Fruit fly (Drosophila melanogaster): ENCODE results near the gene CG3407.
A peak's percentile ranks its signal among the peaks of the same experiment; 100 is the strongest.

The CG3407 gene

dm6 chr2L:3786246-3786645, 27.0 kb downstream of the CG3407 start (continued):
- TF ChIP-seq B-H2 (GFP tag; optimal IDR thresholded peaks at IDR 0.05) (peak; percentile 6), br (optimal IDR thresholded peaks at IDR 0.05) (no peak), Dp (GFP tag; optimal IDR thresholded peaks at IDR 0.05) (peak; percentile 83), CG17361 (GFP tag; IDR thresholded peaks at IDR 0.05) (peak; percentile 54; the same call in 2 of the 3 replicates), jing (GFP tag; optimal IDR thresholded peaks at IDR 0.05) (peak; percentile 49), CG4854 (GFP tag; optimal IDR thresholded peaks at IDR 0.05) (peak; percentile 30), CG11085 (GFP tag; IDR thresholded peaks at IDR 0.05) (peak; percentile 77), Oli (tag; optimal IDR thresholded peaks at IDR 0.05) (peak; percentile 73), lmd (GFP tag; IDR thresholded peaks at IDR 0.05) (peak; percentile 85), CG18619 (GFP tag; optimal IDR thresholded peaks at IDR 0.05) (peak; percentile 71), wek (GFP tag; optimal IDR thresholded peaks at IDR 0.05) (peak; percentile 8), ftz-f1 (GFP tag; optimal IDR thresholded peaks at IDR 0.05) (no peak), CG7839 (tag; optimal IDR thresholded peaks at IDR 0.05) (peak; percentile 78), CG6654 (GFP tag; optimal IDR thresholded peaks at IDR 0.05) (peak; percentile 24), salm (tag; optimal IDR thresholded peaks at IDR 0.05) (no peak), CG14014 (GFP tag; IDR thresholded peaks at IDR 0.05) (peak; percentile 82), tx (GFP tag; optimal IDR thresholded peaks at IDR 0.05) (no peak), CG8281 (tag; optimal IDR thresholded peaks at IDR 0.05) (no peak), Ada2b (GFP tag; IDR thresholded peaks at IDR 0.05) (peak; percentile 68), CG18476 (GFP tag; optimal IDR thresholded peaks at IDR 0.05) (no peak), chm (GFP tag; IDR thresholded peaks at IDR 0.05) (peak; percentile 86), dmrt99B (tag; optimal IDR thresholded peaks at IDR 0.05) (peak; percentile 56), mirr (GFP tag; optimal IDR thresholded peaks at IDR 0.05) (peak; percentile 31), vfl (GFP tag; optimal IDR thresholded peaks at IDR 0.05) (peak; percentile 4), Usf (GFP tag; optimal IDR thresholded peaks at IDR 0.05) (peak; percentile 50), az2 (GFP tag; optimal IDR thresholded peaks at IDR 0.05) (peak; percentile 78), CG15269 (tag; optimal IDR thresholded peaks at IDR 0.05) (peak; percentile 73), CG10321 (GFP tag; IDR thresholded peaks at IDR 0.05) (0 out of 2 replicates have a peak, but pooled peaks have one; percentile 17), CG11504 (tag; optimal IDR thresholded peaks at IDR 0.05) (peak; percentile 64), Sry-β (GFP tag; optimal IDR thresholded peaks at IDR 0.05) (no peak), bigmax (GFP tag; optimal IDR thresholded peaks at IDR 0.05) (no peak), ATbp (GFP tag; optimal IDR thresholded peaks at IDR 0.05) (peak; percentile 65), trem (tag; optimal IDR thresholded peaks at IDR 0.05) (peak; percentile 31), prd (optimal IDR thresholded peaks at IDR 0.05) (no peak), prd (GFP tag; IDR thresholded peaks at IDR 0.05) (peak; percentile 86), CG31441 (GFP tag; IDR thresholded peaks at IDR 0.05) (peak; percentile 18; the same call in 1 of the 2 replicates), CG9876 (GFP tag; optimal IDR thresholded peaks at IDR 0.05) (peak; percentile 79), Bteb2 (GFP tag; optimal IDR thresholded peaks at IDR 0.05) (no peak), CG2129 (GFP tag; IDR thresholded peaks at IDR 0.05; ENCODE audit: partially characterized antibody) (no peak), dm (GFP tag; optimal IDR thresholded peaks at IDR 0.05) (peak; percentile 52), BEAF-32 (GFP tag; optimal IDR thresholded peaks at IDR 0.05) (peak; percentile 9), CG14667 (GFP tag; IDR thresholded peaks at IDR 0.05) (peak; percentile 80), CG14710 (tag; optimal IDR thresholded peaks at IDR 0.05) (no peak), CG11560 (tag; IDR thresholded peaks at IDR 0.05) (peak; percentile 49; the same call in 2 of the 3 replicates), tll (GFP tag; optimal IDR thresholded peaks at IDR 0.05) (no peak), lab (GFP tag; optimal IDR thresholded peaks at IDR 0.05) (peak; percentile 50), CG17359 (tag; optimal IDR thresholded peaks at IDR 0.05) (peak; percentile 71), ind (GFP tag; optimal IDR thresholded peaks at IDR 0.05) (peak; percentile 55), ems (GFP tag; optimal IDR thresholded peaks at IDR 0.05) (no peak), CG7271 (tag; optimal IDR thresholded peaks at IDR 0.05) (peak; percentile 22), CG11695 (GFP tag; IDR thresholded peaks at IDR 0.05) (peak; percentile 30; the same call in 1 of the 3 replicates)

All from whole organism, embryonic.